Comparison of ENCODE assay signal across 2 worm cellular contexts in genomic region chrIII:4498938-4499337, ce11.
TF ChIP-seq lines count a peak whose summit lies in the region.

C07G2.5 (minus strand) TSS chrIII:4499038.
atf-7 (minus strand) TSS chrIII:4499045.

TF ChIP-seq in whole organism, L4 larva, 104 proteins besides CTCF, POLR2A, EP300 and RAD21:
- peak; percentile 85 for TF ChIP-seq ama-1 (optimal IDR thresholded peaks at IDR 0.05; lab: Kevin White, UChicago)
- TF ChIP-seq dmd-8 (GFP tag; IDR thresholded peaks at IDR 0.05; lab: Robert Waterston, UW), result no peak
- TF ChIP-seq ztf-11 (tag; optimal IDR thresholded peaks at IDR 0.05; lab: Kevin White, UChicago), result no peak
- TF ChIP-seq unc-39 (tag; optimal IDR thresholded peaks at IDR 0.05; lab: Kevin White, UChicago), result no peak
- no peak for TF ChIP-seq lim-7 (GFP tag; IDR thresholded peaks at IDR 0.05; lab: Robert Waterston, UW)
TF ChIP-seq in whole organism, L4 larva: peak in this region for 1.

TF ChIP-seq in whole organism, young adult, 124 proteins besides CTCF, POLR2A, EP300 and RAD21:
- TF ChIP-seq ets-4 (GFP tag; optimal IDR thresholded peaks at IDR 0.05; lab: Kevin White, UChicago) (no peak), ama-1 (optimal IDR thresholded peaks at IDR 0.05; lab: Kevin White, UChicago) (peak; percentile 14), ama-1 (GFP tag; optimal IDR thresholded peaks at IDR 0.05; lab: Kevin White, UChicago) (no peak), ztf-18 (tag; optimal IDR thresholded peaks at IDR 0.05; lab: Kevin White, UChicago) (no peak), snpc-1.3 (tag; optimal IDR thresholded peaks at IDR 0.05; lab: Kevin White, UChicago; ENCODE audit: insufficient read depth) (peak; percentile 27), madf-6 (GFP tag; IDR thresholded peaks at IDR 0.05; lab: Robert Waterston, UW) (peak; percentile 27)
